Worm (Caenorhabditis elegans): ENCODE data around the gene C27F2.6.

C27F2.6 gene

ce11 chrIII:4962886-4963285 lies 17.4 kb downstream of the C27F2.6 start, which contains the start of gene C27F2.9 (continued):
- TF ChIP-seq ceh-40 (GFP tag; IDR thresholded peaks at IDR 0.05) (no peak), zim-3 (tag; optimal IDR thresholded peaks at IDR 0.05) (no peak), cebp-1 (GFP tag; IDR thresholded peaks at IDR 0.05) (no peak), cebp-1 (tag; optimal IDR thresholded peaks at IDR 0.05) (no peak), F10E7.11 (tag; optimal IDR thresholded peaks at IDR 0.05) (no peak), ceh-27 (GFP tag; optimal IDR thresholded peaks at IDR 0.05) (peak; percentile 34), F22D6.2 (tag; optimal IDR thresholded peaks at IDR 0.05) (no peak), B0261.1 (tag; optimal IDR thresholded peaks at IDR 0.05) (no peak), repo-1 (tag; optimal IDR thresholded peaks at IDR 0.05) (peak; percentile 56), ztf-18 (tag; optimal IDR thresholded peaks at IDR 0.05) (peak; percentile 98), T26A5.8 (tag; optimal IDR thresholded peaks at IDR 0.05) (no peak), mcd-1 (GFP tag; IDR thresholded peaks at IDR 0.05) (peak; percentile 90), ceh-100 (GFP tag; IDR thresholded peaks at IDR 0.05) (peak; percentile 67; the same call in 1 of the 2 replicates), attf-5 (GFP tag; optimal IDR thresholded peaks at IDR 0.05) (peak; percentile 91), ceh-91 (GFP tag; IDR thresholded peaks at IDR 0.05) (peak; percentile 61; the same call in 1 of the 2 replicates), attf-3 (GFP tag; conservative IDR thresholded peaks at IDR 0.05) (peak; percentile 77), dox-1 (GFP tag; IDR thresholded peaks at IDR 0.05) (no peak; the same call in 1 of the 2 replicates), snpc-3.4 (tag; optimal IDR thresholded peaks at IDR 0.05) (peak; percentile 69), him-1 (tag; optimal IDR thresholded peaks at IDR 0.05) (peak; percentile 70), ztf-26 (tag; optimal IDR thresholded peaks at IDR 0.05) (peak; percentile 55), K12H6.12 (tag; optimal IDR thresholded peaks at IDR 0.05) (peak; percentile 54), F57C9.4 (tag; optimal IDR thresholded peaks at IDR 0.05) (no peak), tbp1 (GFP tag; optimal IDR thresholded peaks at IDR 0.05) (no peak), C06A6.2 (GFP tag; conservative IDR thresholded peaks at IDR 0.05) (0 out of 2 replicates have a peak, but pooled peaks have one; percentile 34), F39B2.1 (GFP tag; IDR thresholded peaks at IDR 0.05) (no peak), madf-6 (GFP tag; IDR thresholded peaks at IDR 0.05) (no peak), hmg-1.2 (GFP tag; IDR thresholded peaks at IDR 0.05) (peak; percentile 67), attf-6 (GFP tag; IDR thresholded peaks at IDR 0.05) (no peak), lin-35 (GFP tag; optimal IDR thresholded peaks at IDR 0.05) (peak; percentile 82 to 98 (median 87)), let-526 (GFP tag; IDR thresholded peaks at IDR 0.05) (no peak), dpl-1 (GFP tag; optimal IDR thresholded peaks at IDR 0.05) (peak; percentile 97), ztf-3 (GFP tag; optimal IDR thresholded peaks at IDR 0.05) (no peak), egl-44 (GFP tag; IDR thresholded peaks at IDR 0.05) (no peak), die-1 (tag; optimal IDR thresholded peaks at IDR 0.05) (no peak), ztf-28 (GFP tag; IDR thresholded peaks at IDR 0.05) (no peak), rec-8 (tag; optimal IDR thresholded peaks at IDR 0.05) (no peak), fkh-3 (tag; optimal IDR thresholded peaks at IDR 0.05) (no peak), hlh-26 (GFP tag; conservative IDR thresholded peaks at IDR 0.05) (no peak), bed-1 (GFP tag; IDR thresholded peaks at IDR 0.05) (no peak), Y56A3A.18 (GFP tag; IDR thresholded peaks at IDR 0.05) (no peak), lin-54 (GFP tag; optimal IDR thresholded peaks at IDR 0.05) (peak; percentile 100), B0035.1 (tag; optimal IDR thresholded peaks at IDR 0.05) (no peak), cebp-2 (GFP tag; IDR thresholded peaks at IDR 0.05) (no peak), xnd-1 (tag; optimal IDR thresholded peaks at IDR 0.05) (peak; percentile 67), pha-4 (tag; optimal IDR thresholded peaks at IDR 0.05) (peak; percentile 20), F49E8.2 (tag; optimal IDR thresholded peaks at IDR 0.05; ENCODE audit: insufficient read depth) (no peak), T07F8.4 (tag; optimal IDR thresholded peaks at IDR 0.05) (no peak), D2030.7 (GFP tag; IDR thresholded peaks at IDR 0.05) (peak; percentile 62), Y95B8A.8 (GFP tag; IDR thresholded peaks at IDR 0.05) (no peak), ceh-58 (GFP tag; IDR thresholded peaks at IDR 0.05) (no peak)

All from whole organism, young adult.